Worm (Caenorhabditis elegans): ENCODE measurements around the gene rev-1.

DNA sequence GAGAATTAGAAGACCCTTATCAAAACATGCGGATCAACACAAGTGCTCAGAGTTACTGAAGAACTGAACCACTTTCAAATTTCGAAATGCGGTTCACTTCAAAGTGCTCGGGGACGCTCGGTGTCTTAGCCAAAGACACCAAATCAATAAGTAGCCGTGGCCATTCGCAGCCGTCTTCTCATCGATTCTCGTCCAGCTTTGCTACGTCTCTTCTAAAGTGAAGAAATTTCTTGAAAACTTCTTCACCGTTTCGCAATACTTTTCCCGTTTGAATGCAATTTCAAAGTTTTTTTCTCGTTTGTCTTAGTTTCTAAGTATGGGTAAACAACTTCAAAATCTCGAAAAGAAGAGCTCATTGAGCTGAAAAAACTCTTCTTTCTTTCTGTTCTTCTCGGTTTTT lies 15.5 kb upstream of the rev-1 start:
- TF ChIP-seq ztf-1 (GFP tag; conservative IDR thresholded peaks at IDR 0.05): no peak
- no peak for TF ChIP-seq nhr-237 (tag; optimal IDR thresholded peaks at IDR 0.05)
- no peak for TF ChIP-seq F13H6.1 (tag; optimal IDR thresholded peaks at IDR 0.05)
- TF ChIP-seq unc-62 (GFP tag; optimal IDR thresholded peaks at IDR 0.05): no peak

Measured in whole organism, L2 larva.